Worm (Caenorhabditis elegans) whole organism, L1 larva: ENCODE measurements around the gene osgn-1.

Experiments
- C04F5.9 ChIP-seq: sonication (generic microtip); optimal IDR thresholded peaks from 2 replicates; lab custom pipeline; 2016; ENCODE audit warnings: missing genetic modification characterization, missing compliant biosample characterization
- C34B4.2 ChIP-seq: sonication (generic microtip); optimal IDR thresholded peaks from 2 replicates; lab custom pipeline; 2017; ENCODE audit warnings: mild to moderate bottlenecking, missing genetic modification characterization, missing compliant biosample characterization
- F16B12.6 ChIP-seq: fragments of 150-350 bp; optimal IDR thresholded peaks from 2 replicates; lab custom pipeline; 2014; ENCODE audit warnings: missing biosample characterization, missing genetic modification characterization
- Y116A8C.19 ChIP-seq: sonication (generic microtip); optimal IDR thresholded peaks from 2 replicates; lab custom pipeline; 2016; ENCODE audit warnings: missing compliant biosample characterization, missing genetic modification characterization, borderline replicate concordance
- alr-1 ChIP-seq: fragments of 200-800 bp; sonication (Bioruptor generic); optimal IDR thresholded peaks from 2 replicates; lab custom pipeline; 2018; ENCODE audit warnings: borderline replicate concordance, mild to moderate bottlenecking, missing genetic modification characterization, missing compliant biosample characterization
- aly-2 ChIP-seq: fragments of 150-350 bp; optimal IDR thresholded peaks from 2 replicates; lab custom pipeline; 2014; ENCODE audit warnings: missing biosample characterization, missing genetic modification characterization
- ama-1 ChIP-seq: fragments of 150-350 bp; optimal IDR thresholded peaks from 2 replicates; lab custom pipeline; 2014
- ceh-8 ChIP-seq: fragments of 200-800 bp; sonication (Bioruptor generic); optimal IDR thresholded peaks from 2 replicates; lab custom pipeline; 2018; ENCODE audit warnings: mild to moderate bottlenecking, missing genetic modification characterization, moderate library complexity, missing compliant biosample characterization
- ceh-90 ChIP-seq: sonication (generic microtip); optimal IDR thresholded peaks from 2 replicates; lab custom pipeline; 2016; ENCODE audit warnings: missing genetic modification characterization, missing compliant biosample characterization
- ces-1 ChIP-seq: fragments of 150-350 bp; optimal IDR thresholded peaks from 2 replicates; lab custom pipeline; 2014; ENCODE audit warnings: missing biosample characterization, missing genetic modification reagents, missing genetic modification characterization
- dpl-1 ChIP-seq, 3 experiments: fragments of 150-350 bp in 2 of 3; sonication (generic microtip) in 1 of 3; optimal IDR thresholded peaks; 2 replicates each; lab custom pipeline; 2014 to 2017; ENCODE audit warnings: missing biosample characterization in 3 of 3, missing genetic modification characterization in 3 of 3, missing genetic modification reagents in 3 of 3
- efl-1 ChIP-seq, 4 experiments: fragments of 150-350 bp; optimal IDR thresholded peaks in 3 of 4; peaks in 1 of 4; 1 replicate in 1 of 4; 2 replicates in 3 of 4; lab custom pipeline; 2014; ENCODE audit warnings: missing biosample characterization in 2 of 4, missing genetic modification characterization in 2 of 4, missing genetic modification reagents in 2 of 4
- elt-2 ChIP-seq: sonication (generic microtip); optimal IDR thresholded peaks from 2 replicates; lab custom pipeline; 2016; ENCODE audit warnings: missing genetic modification characterization, mild to moderate bottlenecking, inconsistent platforms, missing compliant biosample characterization, missing genetic modification reagents
- fkh-10 ChIP-seq: sonication (generic microtip); optimal IDR thresholded peaks from 2 replicates; lab custom pipeline; 2017; ENCODE audit warnings: missing biosample characterization, missing genetic modification reagents, missing genetic modification characterization
- fkh-4 ChIP-seq: sonication (generic microtip); optimal IDR thresholded peaks from 2 replicates; lab custom pipeline; 2016; ENCODE audit warnings: missing compliant biosample characterization, missing genetic modification characterization, borderline replicate concordance
- fkh-8 ChIP-seq: sonication (generic microtip); optimal IDR thresholded peaks from 2 replicates; lab custom pipeline; 2016; ENCODE audit warnings: mild to moderate bottlenecking, missing genetic modification characterization, missing compliant biosample characterization
- hlh-4 ChIP-seq: sonication (generic microtip); optimal IDR thresholded peaks from 2 replicates; lab custom pipeline; 2016; ENCODE audit warnings: mild to moderate bottlenecking, missing genetic modification characterization, missing compliant biosample characterization
- hpl-2 ChIP-seq: fragments of 150-350 bp; optimal IDR thresholded peaks from 2 replicates; lab custom pipeline; 2014; ENCODE audit warnings: missing biosample characterization, missing genetic modification reagents, missing genetic modification characterization
- jun-1 ChIP-seq: fragments of 150-350 bp; optimal IDR thresholded peaks from 2 replicates; lab custom pipeline; 2014; ENCODE audit warnings: missing biosample characterization, missing genetic modification reagents, missing genetic modification characterization
- lin-13 ChIP-seq: fragments of 150-350 bp; optimal IDR thresholded peaks from 2 replicates; lab custom pipeline; 2014; ENCODE audit warnings: missing biosample characterization, missing genetic modification reagents, missing genetic modification characterization
- lin-14 ChIP-seq: fragments of 200-800 bp; sonication (Bioruptor generic); optimal IDR thresholded peaks from 2 replicates; lab custom pipeline; 2018; ENCODE audit warnings: mild to moderate bottlenecking, missing genetic modification characterization, moderate library complexity, missing compliant biosample characterization
- lin-35 ChIP-seq, 2 experiments: fragments of 150-350 bp; optimal IDR thresholded peaks; 2 replicates each; lab custom pipeline; 2014; ENCODE audit warnings: missing biosample characterization in 2 of 2, missing genetic modification characterization in 2 of 2, missing genetic modification reagents in 2 of 2
- lin-39 ChIP-seq: fragments of 150-350 bp; optimal IDR thresholded peaks from 2 replicates; lab custom pipeline; 2014; ENCODE audit warnings: missing biosample characterization, missing genetic modification reagents, missing genetic modification characterization
- mab-9 ChIP-seq: fragments of 200-800 bp; sonication (Bioruptor generic); IDR thresholded peaks from 2 replicates; pipeline ENCODE4 v1.3.6; 2022; ENCODE audit warnings: missing genetic modification reagents, missing genetic modification characterization, missing compliant biosample characterization
- mdl-1 ChIP-seq, 2 experiments: fragments of 150-350 bp; optimal IDR thresholded peaks; 2 replicates each; lab custom pipeline; 2014 to 2017; ENCODE audit warnings: missing biosample characterization in 2 of 2, missing genetic modification characterization in 2 of 2, inconsistent platforms in 1 of 2
- mef-2 ChIP-seq: fragments of 150-350 bp; optimal IDR thresholded peaks from 2 replicates; lab custom pipeline; 2014; ENCODE audit warnings: missing biosample characterization, missing genetic modification characterization
- mep-1 ChIP-seq: fragments of 150-350 bp; optimal IDR thresholded peaks from 2 replicates; lab custom pipeline; 2014; ENCODE audit warnings: missing biosample characterization, missing genetic modification characterization
- nhr-12 ChIP-seq: sonication (generic microtip); optimal IDR thresholded peaks from 2 replicates; lab custom pipeline; 2017; ENCODE audit warnings: missing biosample characterization, missing genetic modification characterization
- nhr-19 ChIP-seq: fragments of 200-800 bp; sonication (Bioruptor generic); conservative IDR thresholded peaks from 2 replicates; pipeline ENCODE4 v1.3.6; 2022; ENCODE audit warnings: missing genetic modification characterization, missing compliant biosample characterization
- nhr-237 ChIP-seq: fragments of 150-350 bp; optimal IDR thresholded peaks from 2 replicates; lab custom pipeline; 2014; ENCODE audit warnings: missing biosample characterization, missing genetic modification characterization
- pag-3 ChIP-seq: sonication (generic microtip); optimal IDR thresholded peaks from 2 replicates; lab custom pipeline; 2017; ENCODE audit warnings: missing genetic modification characterization, mild to moderate bottlenecking, missing compliant biosample characterization, antibody characterized with exemption, borderline replicate concordance; ENCODE audit not compliant: insufficient read depth
- pax-3 ChIP-seq: fragments of 200-800 bp; sonication (Bioruptor generic); optimal IDR thresholded peaks from 2 replicates; lab custom pipeline; 2018; ENCODE audit warnings: mild to moderate bottlenecking, missing genetic modification characterization, moderate library complexity, missing compliant biosample characterization
- pqm-1 ChIP-seq: sonication (generic microtip); optimal IDR thresholded peaks from 3 replicates; lab custom pipeline; 2017; ENCODE audit warnings: missing biosample characterization, missing genetic modification characterization
- snpc-4 ChIP-seq: fragments of 150-350 bp; optimal IDR thresholded peaks from 2 replicates; lab custom pipeline; 2014; ENCODE audit warnings: missing biosample characterization, missing genetic modification characterization
- snu-23 ChIP-seq: sonication (generic microtip); optimal IDR thresholded peaks from 2 replicates; lab custom pipeline; 2016; ENCODE audit warnings: missing genetic modification characterization, missing compliant biosample characterization
- sox-4 ChIP-seq: sonication (generic microtip); optimal IDR thresholded peaks from 2 replicates; lab custom pipeline; 2016; ENCODE audit warnings: missing genetic modification characterization, missing compliant biosample characterization
- sptf-1 ChIP-seq: fragments of 150-350 bp; optimal IDR thresholded peaks from 2 replicates; lab custom pipeline; 2014; ENCODE audit warnings: missing biosample characterization, missing genetic modification characterization
- tlp-1 ChIP-seq: fragments of 150-350 bp; optimal IDR thresholded peaks from 2 replicates; lab custom pipeline; 2014; ENCODE audit warnings: missing biosample characterization, missing genetic modification characterization
- unc-30 ChIP-seq: sonication (generic microtip); optimal IDR thresholded peaks from 2 replicates; lab custom pipeline; 2017; ENCODE audit warnings: missing biosample characterization, missing genetic modification characterization
- vab-15 ChIP-seq: sonication (generic microtip); optimal IDR thresholded peaks from 2 replicates; lab custom pipeline; 2017; ENCODE audit warnings: missing genotype, mild to moderate bottlenecking, missing genetic modification characterization, missing compliant biosample characterization
- xbp-1 ChIP-seq: sonication (generic microtip); optimal IDR thresholded peaks from 2 replicates; lab custom pipeline; 2016; ENCODE audit warnings: missing genetic modification characterization, missing compliant biosample characterization
- zag-1 ChIP-seq: fragments of 150-350 bp; optimal IDR thresholded peaks from 2 replicates; lab custom pipeline; 2014; ENCODE audit warnings: missing biosample characterization, missing genetic modification characterization

The osgn-1 gene

DNA sequence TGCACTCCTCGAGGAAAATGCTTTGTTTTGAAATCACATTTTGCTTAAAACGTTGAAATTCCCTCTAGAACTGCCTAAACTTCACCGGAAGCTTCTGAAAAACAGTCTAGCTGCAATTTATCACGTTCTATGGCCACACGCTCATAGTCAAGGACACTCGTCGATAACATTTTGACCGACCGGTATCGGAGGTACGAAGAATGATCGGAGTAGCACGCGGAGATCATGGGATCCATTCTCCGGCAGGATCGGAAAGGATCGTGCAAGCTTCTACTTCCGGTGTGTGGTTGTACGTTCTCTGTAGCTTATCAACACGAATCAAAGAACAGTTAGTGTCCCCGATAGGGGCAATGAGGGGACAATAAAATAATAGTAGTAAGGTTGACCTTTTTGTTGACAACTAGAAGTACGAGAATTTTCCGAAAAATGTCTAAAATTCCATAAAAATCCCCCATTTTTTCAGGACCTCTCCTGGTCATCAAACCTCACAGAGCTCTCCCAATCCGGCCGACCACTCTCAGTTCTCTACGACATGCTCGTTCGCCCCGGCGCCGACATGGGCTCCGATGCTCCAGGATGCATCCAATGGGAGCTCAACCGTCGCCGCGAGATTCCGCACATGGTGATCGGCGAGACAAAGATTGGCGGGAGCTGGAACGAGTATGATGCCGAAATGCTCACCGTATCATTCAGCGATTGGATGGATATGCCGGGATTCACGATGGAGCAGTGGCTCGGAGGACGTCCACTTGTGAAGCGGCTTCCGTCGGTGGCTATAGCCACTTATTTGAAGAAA lies 9.1 kb downstream of the osgn-1 start (continued):
- peak; percentile 72 for TF ChIP-seq nhr-19
- TF ChIP-seq hlh-4 (tag; lab: Kevin White, UChicago): no peak
- TF ChIP-seq efl-1 (optimal IDR thresholded peaks at IDR 0.05; lab: Kevin White, UChicago): no peak
- TF ChIP-seq efl-1 (GFP tag; optimal IDR thresholded peaks at IDR 0.05 in 1 of 2; lab: Kevin White, UChicago): peak in 1 of 2 experiments; percentile 49
- TF ChIP-seq elt-2 (tag; lab: Kevin White, UChicago): peak; percentile 27
- no peak for TF ChIP-seq C04F5.9 (tag; lab: Kevin White, UChicago)
- TF ChIP-seq ceh-90 (tag; lab: Kevin White, UChicago): no peak
- TF ChIP-seq vab-15 (tag; lab: Kevin White, UChicago): no peak
- no peak for TF ChIP-seq pax-3 (tag; lab: Kevin White, UChicago)
- no peak for TF ChIP-seq pqm-1 (tag; lab: Kevin White, UChicago)
- no peak for TF ChIP-seq fkh-4 (tag; lab: Kevin White, UChicago)
- no peak for TF ChIP-seq nhr-237 (tag; lab: Kevin White, UChicago)
- no peak for TF ChIP-seq dpl-1 (GFP tag; optimal IDR thresholded peaks at IDR 0.05; lab: Kevin White, UChicago)
- no peak for TF ChIP-seq ces-1 (GFP tag; lab: Kevin White, UChicago)
- TF ChIP-seq lin-13 (GFP tag; lab: Kevin White, UChicago): no peak
- no peak for TF ChIP-seq C34B4.2
- no peak for TF ChIP-seq snpc-4 (tag; lab: Kevin White, UChicago)
- TF ChIP-seq lin-39 (tag; lab: Kevin White, UChicago): no peak
- no peak for TF ChIP-seq fkh-10 (GFP tag; lab: Kevin White, UChicago)
- no peak for TF ChIP-seq pag-3 (tag; lab: Kevin White, UChicago)
- TF ChIP-seq Y116A8C.19: no peak
- no peak for TF ChIP-seq mef-2 (tag; lab: Kevin White, UChicago)
- TF ChIP-seq zag-1: no peak
- TF ChIP-seq tlp-1 (tag; lab: Kevin White, UChicago): no peak
- TF ChIP-seq sox-4 (tag; lab: Kevin White, UChicago): no peak
- no peak for TF ChIP-seq ceh-8 (GFP tag; lab: Kevin White, UChicago)
- no peak for TF ChIP-seq hpl-2 (GFP tag; lab: Kevin White, UChicago)
- TF ChIP-seq nhr-12 (tag; lab: Kevin White, UChicago): no peak
- TF ChIP-seq snu-23 (GFP tag; lab: Kevin White, UChicago): peak; percentile 19
- no peak for TF ChIP-seq F16B12.6 (tag; lab: Kevin White, UChicago)
- peak in 1 of 2 experiments; percentile 49 for TF ChIP-seq lin-35 (GFP tag; optimal IDR thresholded peaks at IDR 0.05; lab: Kevin White, UChicago)
- no peak for TF ChIP-seq jun-1 (tag; lab: Kevin White, UChicago)
- TF ChIP-seq lin-14 (GFP tag; lab: Kevin White, UChicago): no peak

DNA sequence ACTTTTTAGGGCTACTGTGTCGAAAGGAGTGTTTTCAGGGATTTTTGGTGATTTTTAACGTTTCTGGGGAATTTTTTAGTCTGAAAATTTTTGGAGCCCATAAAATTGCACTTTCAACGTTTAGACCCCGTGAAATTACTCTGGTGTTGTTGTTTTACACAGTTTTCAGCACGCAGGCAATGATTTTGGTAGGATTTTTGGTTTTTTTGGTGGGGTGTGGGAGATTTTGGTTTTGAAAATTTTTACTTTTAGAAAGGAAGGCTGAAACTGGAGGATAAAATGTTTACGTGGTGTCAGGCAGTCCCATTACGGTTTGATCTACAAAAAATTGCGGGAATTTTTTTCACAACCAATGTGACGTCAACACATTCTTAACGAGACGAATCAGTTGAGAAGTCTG lies 11.1 kb downstream of the osgn-1 start:
- TF ChIP-seq nhr-19 (no peak), aly-2 (tag; lab: Kevin White, UChicago) (peak; percentile 29), jun-1 (tag; lab: Kevin White, UChicago) (no peak), mep-1 (no peak), unc-30 (tag; lab: Kevin White, UChicago) (no peak), ces-1 (GFP tag; lab: Kevin White, UChicago) (no peak), C04F5.9 (tag; lab: Kevin White, UChicago) (no peak), dpl-1 (GFP tag; optimal IDR thresholded peaks at IDR 0.05; lab: Kevin White, UChicago) (no peak), fkh-8 (tag; lab: Kevin White, UChicago) (no peak), mdl-1 (tag; optimal IDR thresholded peaks at IDR 0.05; lab: Kevin White, UChicago) (no peak), sptf-1 (tag; lab: Kevin White, UChicago) (no peak), mab-9 (GFP tag; lab: Robert Waterston, UW) (no peak), ama-1 (lab: Kevin White, UChicago) (peak; percentile 17), xbp-1 (no peak), alr-1 (no peak)
